Worm (Caenorhabditis elegans) whole organism, mixed stage, embryonic: ENCODE data around the gene BE10.5.

Experiments
- bed-3 ChIP-seq: fragments of 200-800 bp; sonication (Bioruptor generic); optimal IDR thresholded peaks from 3 replicates; lab custom pipeline; 2018; ENCODE audit warnings: mild to moderate bottlenecking, missing genetic modification characterization, moderate library complexity, missing compliant biosample characterization
- blmp-1 ChIP-seq: fragments of 150-350 bp; optimal IDR thresholded peaks from 2 replicates; lab custom pipeline; 2014; ENCODE audit warnings: missing biosample characterization, missing genetic modification characterization
- ceh-39 ChIP-seq: fragments of 150-350 bp; optimal IDR thresholded peaks from 2 replicates; lab custom pipeline; 2014; ENCODE audit warnings: missing biosample characterization, missing genetic modification characterization
- ceh-43 ChIP-seq: fragments of 200-800 bp; sonication (Bioruptor generic); optimal IDR thresholded peaks from 2 replicates; lab custom pipeline; 2018; ENCODE audit warnings: mild to moderate bottlenecking, missing genetic modification characterization, moderate library complexity, missing compliant biosample characterization
- ceh-83 ChIP-seq: fragments of 200-800 bp; sonication (Bioruptor generic); optimal IDR thresholded peaks from 2 replicates; lab custom pipeline; 2018; ENCODE audit warnings: mild to moderate bottlenecking, missing genetic modification characterization, missing compliant biosample characterization
- ces-1 ChIP-seq: fragments of 150-350 bp; optimal IDR thresholded peaks from 2 replicates; lab custom pipeline; 2014; ENCODE audit warnings: missing biosample characterization, missing genetic modification reagents, missing genetic modification characterization
- cnd-1 ChIP-seq: fragments of 200-800 bp; sonication (Bioruptor generic); optimal IDR thresholded peaks from 2 replicates; lab custom pipeline; 2018; ENCODE audit warnings: mild to moderate bottlenecking, missing genetic modification characterization, missing compliant biosample characterization
- elt-1 ChIP-seq: sonication (generic microtip); optimal IDR thresholded peaks from 2 replicates; lab custom pipeline; 2017; ENCODE audit warnings: missing genetic modification characterization, mild to moderate bottlenecking, missing compliant biosample characterization, antibody characterized with exemption, moderate library complexity, borderline replicate concordance; ENCODE audit not compliant: insufficient read depth
- elt-3 ChIP-seq: fragments of 150-350 bp; optimal IDR thresholded peaks from 2 replicates; lab custom pipeline; 2014; ENCODE audit warnings: missing biosample characterization, missing genetic modification characterization
- flh-1 ChIP-seq: fragments of 200-800 bp; sonication (Bioruptor generic); optimal IDR thresholded peaks from 2 replicates; lab custom pipeline; 2018; ENCODE audit warnings: mild to moderate bottlenecking, missing genetic modification characterization, moderate library complexity, missing compliant biosample characterization
- ham-2 ChIP-seq: fragments of 200-800 bp; sonication (Bioruptor generic); optimal IDR thresholded peaks from 2 replicates; lab custom pipeline; 2018; ENCODE audit warnings: mild to moderate bottlenecking, missing genetic modification characterization, missing compliant biosample characterization
- lin-13 ChIP-seq: fragments of 150-350 bp; optimal IDR thresholded peaks from 2 replicates; lab custom pipeline; 2014; ENCODE audit warnings: missing biosample characterization, missing genetic modification characterization
- lin-32 ChIP-seq: fragments of 200-800 bp; sonication (Bioruptor generic); optimal IDR thresholded peaks from 2 replicates; lab custom pipeline; 2018; ENCODE audit warnings: mild to moderate bottlenecking, missing genetic modification characterization, missing compliant biosample characterization
- lsy-2 ChIP-seq: fragments of 150-350 bp; optimal IDR thresholded peaks from 2 replicates; lab custom pipeline; 2014; ENCODE audit warnings: missing biosample characterization, missing genetic modification characterization
- mab-5 ChIP-seq: fragments of 150-350 bp; optimal IDR thresholded peaks from 2 replicates; lab custom pipeline; 2014; ENCODE audit warnings: missing biosample characterization, missing genetic modification characterization
- mep-1 ChIP-seq: fragments of 150-350 bp; optimal IDR thresholded peaks from 2 replicates; lab custom pipeline; 2017; ENCODE audit warnings: missing biosample characterization, missing genetic modification reagents, missing genetic modification characterization, inconsistent platforms
- mls-2 ChIP-seq: sonication (generic microtip); optimal IDR thresholded peaks from 2 replicates; lab custom pipeline; 2016; ENCODE audit warnings: mild to moderate bottlenecking, missing genetic modification characterization, moderate library complexity, missing compliant biosample characterization
- nhr-12 ChIP-seq: fragments of 150-350 bp; optimal IDR thresholded peaks from 2 replicates; lab custom pipeline; 2014; ENCODE audit warnings: missing biosample characterization, missing genetic modification characterization
- nhr-2 ChIP-seq: fragments of 150-350 bp; optimal IDR thresholded peaks from 2 replicates; lab custom pipeline; 2014; ENCODE audit warnings: missing biosample characterization, missing genetic modification characterization
- nhr-237 ChIP-seq: fragments of 150-350 bp; optimal IDR thresholded peaks from 2 replicates; lab custom pipeline; 2014; ENCODE audit warnings: missing biosample characterization, missing genetic modification characterization
- nhr-28 ChIP-seq: fragments of 150-350 bp; optimal IDR thresholded peaks from 2 replicates; lab custom pipeline; 2014; ENCODE audit warnings: missing biosample characterization, missing genetic modification characterization
- nhr-76 ChIP-seq: sonication (generic microtip); optimal IDR thresholded peaks from 2 replicates; lab custom pipeline; 2017; ENCODE audit warnings: missing biosample characterization, missing genetic modification characterization
- pha-4 ChIP-seq: fragments of 150-350 bp; optimal IDR thresholded peaks from 2 replicates; lab custom pipeline; 2018; ENCODE audit warnings: missing biosample characterization, missing genetic modification reagents, missing genetic modification characterization
- sem-2 ChIP-seq: fragments of 200-800 bp; sonication (Bioruptor generic); optimal IDR thresholded peaks from 2 replicates; lab custom pipeline; 2018; ENCODE audit warnings: mild to moderate bottlenecking, missing genetic modification characterization, missing compliant biosample characterization
- snpc-4 ChIP-seq: fragments of 150-350 bp; optimal IDR thresholded peaks from 2 replicates; lab custom pipeline; 2014; ENCODE audit warnings: missing biosample characterization, missing genetic modification characterization
- tbx-8 ChIP-seq: fragments of 200-800 bp; sonication (Bioruptor generic); optimal IDR thresholded peaks from 2 replicates; lab custom pipeline; 2018; ENCODE audit warnings: mild to moderate bottlenecking, missing genetic modification characterization, moderate library complexity, missing compliant biosample characterization
- unc-120 ChIP-seq: sonication (generic microtip); optimal IDR thresholded peaks from 2 replicates; lab custom pipeline; 2017; ENCODE audit warnings: missing genetic modification characterization, missing compliant biosample characterization; ENCODE audit not compliant: poor library complexity, severe bottlenecking
- unc-39 ChIP-seq: fragments of 150-350 bp; optimal IDR thresholded peaks from 2 replicates; lab custom pipeline; 2014; ENCODE audit warnings: missing biosample characterization, missing genetic modification characterization
- zip-8 ChIP-seq: fragments of 150-350 bp; optimal IDR thresholded peaks from 2 replicates; lab custom pipeline; 2014; ENCODE audit warnings: missing biosample characterization, missing genetic modification characterization
- ztf-11 ChIP-seq: fragments of 150-350 bp; optimal IDR thresholded peaks from 2 replicates; lab custom pipeline; 2014; ENCODE audit warnings: missing biosample characterization, missing genetic modification characterization

Gene BE10.5

ce11 chrIII:12800529-12800928 is 6.1 kb downstream of the BE10.5 start:
- TF ChIP-seq lin-13 (tag; lab: Kevin White, UChicago) (no peak), mls-2 (no peak), nhr-76 (tag; lab: Kevin White, UChicago) (no peak), nhr-237 (tag; lab: Kevin White, UChicago) (no peak), blmp-1 (tag; lab: Kevin White, UChicago) (peak; percentile 96), flh-1 (no peak), elt-1 (tag; lab: Kevin White, UChicago) (peak; percentile 70), ham-2 (peak; percentile 95)
- TF ChIP-seq, all 35 proteins: peak for 3

DNA sequence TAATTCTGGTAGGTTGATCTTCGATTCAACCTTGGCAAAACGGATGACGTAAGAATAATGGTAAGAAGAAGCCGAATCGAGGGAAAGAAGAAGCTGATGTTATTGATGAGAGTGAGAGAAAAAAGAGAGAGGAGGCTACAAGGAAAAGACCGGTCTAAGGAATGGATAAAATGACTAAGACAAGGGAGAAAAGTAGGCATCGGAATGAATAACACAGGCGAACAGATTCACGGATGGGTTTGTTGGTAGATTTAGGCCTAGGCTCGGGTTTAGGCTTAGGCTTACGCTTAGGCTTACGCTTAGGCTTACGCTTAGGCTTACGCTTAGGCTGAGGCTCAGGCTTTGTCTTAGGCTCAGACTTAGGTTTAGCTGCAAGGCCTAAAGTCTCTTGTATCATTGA is 8.1 kb downstream of the BE10.5 start, which contains the start of gene agmo-1:
Gene agmo-1, minus strand, starts transcription at position 101 of the 400 bp plus-strand sequence.
- TF ChIP-seq nhr-2 (tag; lab: Kevin White, UChicago): no peak
- TF ChIP-seq lin-32 (GFP tag; lab: Kevin White, UChicago): no peak
- no peak for TF ChIP-seq blmp-1 (tag; lab: Kevin White, UChicago)

ce11 chrIII:12794200-12794599 is 12.4 kb downstream of the BE10.5 start:
- TF ChIP-seq nhr-28 (tag; lab: Kevin White, UChicago) (no peak), pha-4 (no peak), zip-8 (tag; lab: Kevin White, UChicago) (no peak), mls-2 (no peak), ztf-11 (tag; lab: Kevin White, UChicago) (no peak), mep-1 (no peak), blmp-1 (tag; lab: Kevin White, UChicago) (no peak), snpc-4 (tag; lab: Kevin White, UChicago) (no peak), cnd-1 (tag; lab: Kevin White, UChicago) (no peak), nhr-2 (tag; lab: Kevin White, UChicago) (no peak), lin-13 (tag; lab: Kevin White, UChicago) (no peak), tbx-8 (no peak)

ce11 chrIII:12789420-12789819 is 17.2 kb downstream of the BE10.5 start, which contains the start of gene BE10.1:
Gene BE10.1, minus strand, starts transcription at chrIII:12789520.
- no peak for TF ChIP-seq blmp-1 (tag; lab: Kevin White, UChicago)
- no peak for TF ChIP-seq nhr-76 (tag; lab: Kevin White, UChicago)
- no peak for TF ChIP-seq nhr-2 (tag; lab: Kevin White, UChicago)
- no peak for TF ChIP-seq mep-1
- TF ChIP-seq unc-120: no peak
- no peak for TF ChIP-seq elt-3 (tag; lab: Kevin White, UChicago)
- TF ChIP-seq mab-5 (tag; lab: Kevin White, UChicago): no peak
- no peak for TF ChIP-seq unc-39
- TF ChIP-seq ceh-39 (tag; lab: Kevin White, UChicago): no peak
- TF ChIP-seq mls-2: no peak
- TF ChIP-seq ces-1 (GFP tag; lab: Kevin White, UChicago): no peak
- TF ChIP-seq sem-2 (GFP tag; lab: Kevin White, UChicago): no peak

DNA sequence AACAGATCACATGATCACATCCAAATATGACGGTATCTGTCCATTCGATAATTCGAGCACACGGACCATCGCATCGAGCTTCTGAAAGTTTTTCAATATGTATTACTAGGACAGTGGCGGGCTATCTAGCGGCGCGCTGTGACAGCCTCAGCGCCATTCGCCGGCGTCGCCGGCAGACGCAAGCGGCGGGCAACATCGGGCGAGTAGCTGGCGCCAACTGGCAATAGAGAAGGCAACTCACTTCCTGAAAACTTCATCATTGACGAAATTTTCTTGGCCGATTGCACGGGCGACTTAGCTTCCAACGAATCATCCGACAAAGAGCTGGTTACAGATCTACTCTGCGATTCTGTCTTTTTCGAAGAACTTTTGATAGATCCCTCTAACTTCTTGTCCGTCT is 18.4 kb downstream of the BE10.5 start:
- no peak for TF ChIP-seq ces-1 (GFP tag; lab: Kevin White, UChicago)
- no peak for TF ChIP-seq bed-3 (GFP tag; lab: Kevin White, UChicago)
- TF ChIP-seq mls-2: no peak
- TF ChIP-seq ham-2: no peak
- TF ChIP-seq ceh-43 (GFP tag; lab: Kevin White, UChicago): no peak
- no peak for TF ChIP-seq lin-32 (GFP tag; lab: Kevin White, UChicago)
- no peak for TF ChIP-seq nhr-2 (tag; lab: Kevin White, UChicago)
- TF ChIP-seq elt-1 (tag; lab: Kevin White, UChicago): no peak
- TF ChIP-seq nhr-76 (tag; lab: Kevin White, UChicago): no peak
- no peak for TF ChIP-seq mab-5 (tag; lab: Kevin White, UChicago)
- TF ChIP-seq lin-13 (tag; lab: Kevin White, UChicago): no peak
- TF ChIP-seq nhr-237 (tag; lab: Kevin White, UChicago): no peak
- TF ChIP-seq mep-1: no peak
- TF ChIP-seq, all 35 proteins: peak for 0

ce11 chrIII:12785427-12785826 is 21.2 kb downstream of the BE10.5 start:
- no peak for TF ChIP-seq zip-8 (tag; lab: Kevin White, UChicago)
- TF ChIP-seq elt-3 (tag; lab: Kevin White, UChicago): no peak
- no peak for TF ChIP-seq unc-39
- no peak for TF ChIP-seq ceh-83 (GFP tag; lab: Kevin White, UChicago)
- no peak for TF ChIP-seq ceh-39 (tag; lab: Kevin White, UChicago)
- no peak for TF ChIP-seq blmp-1 (tag; lab: Kevin White, UChicago)
- TF ChIP-seq nhr-12 (tag; lab: Kevin White, UChicago): no peak
- TF ChIP-seq ztf-11 (tag; lab: Kevin White, UChicago): no peak
- TF ChIP-seq lsy-2 (tag; lab: Kevin White, UChicago): no peak
